Fruit fly (Drosophila melanogaster) Kc167 (cell line): Measurements from ENCODE around the gene FIG4.

ENCODE experiments used
- Myc ChIP-seq: fragments of >200 bp; optimal IDR thresholded peaks from 2 replicates; lab custom pipeline; 2017; ENCODE audit warnings: missing external identifiers
- Sin3A ChIP-seq: fragments of >200 bp; optimal IDR thresholded peaks from 2 replicates; lab custom pipeline; 2018; ENCODE audit warnings: missing external identifiers
- h ChIP-seq: fragments of >200 bp; optimal IDR thresholded peaks from 3 replicates; lab custom pipeline; 2018; ENCODE audit warnings: missing external identifiers
- insv ChIP-seq: fragments of >200 bp; optimal IDR thresholded peaks from 3 replicates; lab custom pipeline; 2018; ENCODE audit warnings: missing external identifiers
- psq ChIP-seq: fragments of >200 bp; optimal IDR thresholded peaks from 2 replicates; lab custom pipeline; 2017; ENCODE audit warnings: missing external identifiers
- ttk ChIP-seq: sonication (Bioruptor generic); optimal IDR thresholded peaks from 2 replicates; lab custom pipeline; 2017; ENCODE audit warnings: missing external identifiers

The FIG4 gene

DNA sequence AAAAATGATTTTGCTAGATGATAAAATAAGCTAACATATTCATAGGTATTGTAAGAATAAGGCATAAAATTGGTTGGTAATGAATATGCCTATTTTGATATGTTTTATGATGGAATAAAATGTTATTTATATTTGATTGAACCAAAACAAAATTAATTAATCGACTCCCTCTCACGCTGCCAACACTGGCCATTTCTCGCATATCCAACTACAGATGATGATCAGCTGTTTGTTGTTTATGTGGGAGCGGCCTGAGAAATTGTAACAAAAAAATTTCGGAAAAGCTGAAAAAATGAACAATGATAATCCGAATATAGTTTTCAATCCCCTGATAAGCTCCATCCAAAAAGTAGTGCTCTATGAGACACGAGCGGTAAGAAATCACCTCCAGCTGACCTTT, at the start of gene FIG4:
TSS of gene FIG4 (plus strand) at position 229 of the 400 bp plus-strand sequence.
- TF ChIP-seq Myc (no peak), psq (lab: Kevin White, UChicago) (no peak), insv (no peak), h (lab: Kevin White, UChicago) (no peak), ttk (lab: Kevin White, UChicago) (no peak), Sin3A (lab: Kevin White, UChicago) (no peak)

DNA sequence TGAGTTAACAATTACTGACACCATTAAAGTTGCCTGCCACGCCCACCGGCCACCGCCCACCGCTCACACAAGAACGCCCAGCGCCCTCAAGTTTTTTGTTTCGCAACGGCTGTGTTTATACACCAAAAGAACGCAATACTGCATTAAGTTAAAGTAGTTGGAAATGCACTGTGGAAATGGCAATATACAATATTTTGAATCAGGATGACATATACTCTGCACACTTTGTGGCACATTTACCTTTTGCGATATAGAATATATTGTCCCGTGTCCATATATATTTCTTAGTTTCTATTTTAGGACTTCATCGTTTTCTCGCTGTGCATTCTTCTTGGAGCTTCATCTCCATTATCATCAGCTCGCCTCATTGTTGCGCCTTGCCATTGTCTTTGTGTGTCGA, 48.9 kb upstream of the FIG4 start:
- TF ChIP-seq insv = no peak
- no peak for TF ChIP-seq Sin3A (lab: Kevin White, UChicago)
- TF ChIP-seq ttk (lab: Kevin White, UChicago) = no peak
- no peak for TF ChIP-seq Myc
- no peak for TF ChIP-seq h (lab: Kevin White, UChicago)
- no peak for TF ChIP-seq psq (lab: Kevin White, UChicago)

DNA sequence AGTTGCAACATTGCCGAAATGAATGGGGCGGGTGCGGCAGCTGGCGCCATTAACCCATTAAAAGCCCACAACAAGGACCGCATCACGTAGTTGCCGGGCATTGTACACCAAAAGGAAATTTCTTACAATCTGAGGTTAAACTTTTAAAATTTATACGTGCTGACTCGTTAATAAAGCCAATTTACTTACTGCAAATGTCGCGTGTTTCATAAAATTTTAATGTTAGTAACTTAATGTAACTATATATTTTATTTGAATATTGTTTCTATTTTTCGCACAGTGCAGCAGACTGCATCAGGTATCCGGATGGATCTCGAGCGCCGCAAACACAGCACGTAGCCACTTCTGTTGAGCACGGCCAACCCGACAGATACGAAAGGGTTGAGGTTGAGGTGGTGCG, 48.1 kb upstream of the FIG4 start:
- TF ChIP-seq Myc (no peak), ttk (lab: Kevin White, UChicago) (no peak), h (lab: Kevin White, UChicago) (no peak), insv (no peak), Sin3A (lab: Kevin White, UChicago) (no peak), psq (lab: Kevin White, UChicago) (no peak)

DNA sequence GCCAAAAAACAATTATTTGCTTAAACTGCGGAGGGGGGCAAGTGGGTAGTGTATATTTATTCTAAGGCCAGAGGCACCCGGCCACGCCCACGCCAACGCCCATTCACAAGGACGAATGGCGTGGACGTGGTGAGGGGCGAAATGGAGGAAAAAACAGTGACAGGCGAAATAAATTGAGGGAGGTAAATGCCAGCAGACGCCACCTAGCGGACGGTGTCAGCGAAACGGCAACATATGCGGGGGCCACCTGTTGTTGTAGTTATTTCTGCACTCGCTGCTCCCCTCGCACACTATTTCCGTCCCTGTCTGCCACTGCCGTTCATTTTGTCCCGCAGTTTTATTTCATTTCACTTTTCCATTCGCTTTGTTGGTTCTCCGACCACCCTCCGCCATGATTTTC, 47.0 kb upstream of the FIG4 start:
- TF ChIP-seq Sin3A (lab: Kevin White, UChicago) (no peak), Myc (no peak), insv (no peak), ttk (lab: Kevin White, UChicago) (no peak), psq (lab: Kevin White, UChicago) (no peak), h (lab: Kevin White, UChicago) (no peak)

DNA sequence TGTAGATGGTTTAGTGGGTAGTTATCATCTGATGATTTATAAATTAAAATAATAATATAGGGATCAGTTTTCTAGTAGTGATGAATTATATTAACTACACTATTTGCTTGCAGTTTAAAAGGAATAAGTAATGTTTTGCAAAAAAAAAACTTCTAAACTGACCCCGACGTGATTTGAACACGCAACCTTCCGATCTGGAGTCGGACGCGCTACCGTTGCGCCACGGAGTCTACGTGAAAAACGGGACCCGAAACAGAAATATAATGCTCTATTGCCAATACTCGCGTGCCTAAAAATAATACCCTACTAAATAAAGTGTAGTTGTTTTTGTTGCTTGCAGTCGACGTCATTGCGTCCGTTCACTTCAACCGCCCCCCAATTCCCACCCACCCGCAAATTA, 46.2 kb upstream of the FIG4 start:
- TF ChIP-seq ttk (lab: Kevin White, UChicago) = no peak
- no peak for TF ChIP-seq Myc
- TF ChIP-seq insv = no peak
- no peak for TF ChIP-seq Sin3A (lab: Kevin White, UChicago)
- TF ChIP-seq h (lab: Kevin White, UChicago) = no peak
- TF ChIP-seq psq (lab: Kevin White, UChicago) = no peak

DNA sequence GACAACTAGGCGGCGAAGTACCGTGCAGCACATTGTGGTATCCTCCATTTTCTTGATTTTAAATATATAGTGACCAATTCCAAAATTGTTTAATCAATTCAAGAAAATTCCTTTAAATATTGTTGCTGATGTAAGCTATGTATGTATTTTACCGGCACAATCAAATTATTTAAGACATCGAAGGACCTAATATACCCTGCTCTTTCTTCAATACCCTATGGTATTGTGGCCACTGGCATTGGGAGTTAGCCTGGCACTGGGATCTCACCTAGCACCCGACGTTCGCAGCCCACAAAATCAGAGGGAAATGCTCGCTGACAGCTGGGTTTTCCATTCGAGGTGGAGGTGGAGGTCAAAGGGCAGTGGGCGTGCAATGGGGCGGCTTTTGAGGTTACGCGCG, 42.8 kb upstream of the FIG4 start:
- no peak for TF ChIP-seq h (lab: Kevin White, UChicago)
- TF ChIP-seq Sin3A (lab: Kevin White, UChicago) = no peak
- TF ChIP-seq insv = no peak

DNA sequence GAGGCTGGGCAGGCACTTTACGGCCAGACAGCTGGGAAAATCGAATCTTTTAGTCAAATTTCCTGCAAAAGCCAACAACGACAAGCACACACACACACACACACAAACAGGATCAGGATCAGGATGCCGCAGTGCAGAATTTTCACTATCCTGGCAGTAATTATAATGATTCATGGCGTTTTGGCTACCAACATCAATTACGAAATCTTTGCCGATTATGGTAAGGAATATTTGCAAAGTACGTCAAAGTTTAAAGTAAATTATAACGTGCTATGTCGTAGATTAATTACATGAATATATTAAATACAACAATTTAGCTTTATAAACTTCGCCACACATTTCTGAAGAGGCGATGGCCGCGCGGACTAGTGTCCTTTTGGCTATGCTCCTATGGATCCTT, 31.4 kb upstream of the FIG4 start, which contains the start of the genes CG34177 and CG34178:
TSS of gene CG34177 (plus strand) at position 301 of the 400 bp plus-strand sequence.
TSS of gene CG34178 (plus strand) at position 301 of the 400 bp plus-strand sequence.
- TF ChIP-seq Myc (no peak), psq (lab: Kevin White, UChicago) (no peak), h (lab: Kevin White, UChicago) (no peak), Sin3A (lab: Kevin White, UChicago) (no peak)

DNA sequence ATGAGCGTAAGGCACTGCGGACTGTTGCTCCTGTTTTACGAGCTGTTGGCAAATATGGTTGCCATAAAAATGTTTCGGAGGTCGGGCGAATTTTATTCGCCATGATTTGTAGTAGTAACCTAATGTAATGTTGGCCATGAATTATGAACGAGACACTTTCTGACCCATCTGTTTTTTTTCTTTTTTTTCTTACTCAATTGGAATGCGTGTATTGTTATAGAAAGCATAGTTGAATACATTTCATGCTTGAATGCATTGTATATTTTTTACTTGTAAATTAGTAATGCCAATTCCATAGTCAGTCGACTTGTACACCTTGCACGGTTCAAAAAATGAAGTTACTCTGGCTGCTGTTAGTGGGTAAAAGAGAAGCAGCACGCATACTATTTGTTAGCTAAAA, 27.5 kb upstream of the FIG4 start, which contains the start of gene CG43056:
TSS of gene CG43056 (plus strand) at position 301 of the 400 bp plus-strand sequence.
- TF ChIP-seq psq (lab: Kevin White, UChicago) (no peak), h (lab: Kevin White, UChicago) (no peak), insv (no peak), ttk (lab: Kevin White, UChicago) (no peak), Myc (no peak), Sin3A (lab: Kevin White, UChicago) (no peak)

DNA sequence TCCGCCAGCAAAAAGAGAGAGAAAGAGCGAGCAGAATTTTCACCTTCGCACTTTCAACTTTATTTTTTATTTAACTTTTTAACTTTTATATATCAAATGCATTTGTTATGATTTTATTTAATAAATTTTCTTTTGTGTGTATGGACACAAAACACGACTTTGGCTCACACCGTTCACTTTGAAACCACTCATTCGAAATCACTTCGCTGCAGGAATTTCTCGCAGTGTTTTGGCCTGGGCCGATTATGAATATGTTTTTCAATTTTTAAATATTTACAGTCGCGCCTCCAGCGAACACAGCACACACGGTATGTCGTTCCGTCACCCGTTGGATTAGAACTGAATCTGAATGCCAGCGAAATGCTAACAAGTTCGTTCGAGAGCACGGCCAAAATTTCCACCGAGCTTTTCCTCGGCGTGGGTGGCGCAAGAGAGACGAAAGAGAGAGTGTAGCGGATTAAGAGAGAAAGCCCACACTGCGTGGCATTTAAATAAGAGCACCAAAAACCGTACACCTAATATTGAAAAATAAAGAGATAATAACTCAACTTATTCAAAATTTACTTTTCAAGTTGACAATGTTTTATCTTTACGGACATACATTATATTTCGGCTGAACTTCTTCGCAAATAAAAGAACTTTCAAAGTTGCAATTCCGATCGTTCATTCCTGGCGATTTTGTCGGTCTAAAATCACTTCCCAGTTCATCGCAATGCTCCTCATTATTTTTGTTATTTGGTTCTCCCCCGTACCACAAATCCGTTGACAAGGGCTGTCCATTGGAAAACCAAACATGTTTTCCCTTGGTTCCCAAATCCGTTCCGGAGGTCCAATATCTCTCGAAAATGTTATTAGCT, 23.9 kb upstream of the FIG4 start, which contains the start of gene CG15431:
TSS of gene CG15431 (minus strand) at position 402 of the 857 bp plus-strand sequence.
- TF ChIP-seq insv = no peak
- no peak for TF ChIP-seq Myc
- no peak for TF ChIP-seq Sin3A (lab: Kevin White, UChicago)
- TF ChIP-seq ttk (lab: Kevin White, UChicago) = no peak
- TF ChIP-seq psq (lab: Kevin White, UChicago) = no peak
- TF ChIP-seq h (lab: Kevin White, UChicago) = no peak

DNA sequence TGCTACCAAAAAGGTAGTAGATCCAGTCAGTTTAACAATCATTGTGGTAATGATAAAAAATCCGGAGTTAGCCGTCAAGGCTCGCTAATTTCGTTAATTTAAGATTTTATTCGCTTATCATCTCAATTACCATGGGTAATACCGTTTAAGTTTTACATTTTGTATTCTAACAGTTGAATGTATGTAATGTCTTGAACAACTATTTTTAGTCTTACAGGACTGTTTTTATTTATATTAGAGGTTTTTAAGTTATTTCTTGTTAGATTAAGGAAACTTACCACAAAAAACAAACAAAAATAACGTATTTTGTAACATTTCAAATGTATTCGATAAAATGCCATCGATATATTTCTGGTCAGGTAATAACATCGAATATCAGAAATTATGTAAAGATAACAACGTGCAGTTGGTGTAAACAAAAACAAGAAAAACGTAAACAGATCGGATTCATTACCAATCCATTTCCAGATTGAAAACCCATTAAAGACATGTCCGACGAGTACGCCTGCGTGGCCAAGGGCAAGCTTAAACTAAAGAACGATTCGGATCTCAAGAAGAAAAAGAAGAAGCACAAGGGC, 22.9 kb upstream of the FIG4 start, which contains the start of the genes Sfp24F and CG15432:
TSS of gene Sfp24F (minus strand) at position 51 of the 578 bp plus-strand sequence.
TSS of gene CG15432 (plus strand) at position 311 of the 578 bp plus-strand sequence.
- TF ChIP-seq insv = no peak
- TF ChIP-seq ttk (lab: Kevin White, UChicago) = no peak
- TF ChIP-seq Sin3A (lab: Kevin White, UChicago) = no peak
- no peak for TF ChIP-seq Myc
- TF ChIP-seq psq (lab: Kevin White, UChicago) = no peak
- no peak for TF ChIP-seq h (lab: Kevin White, UChicago)

DNA sequence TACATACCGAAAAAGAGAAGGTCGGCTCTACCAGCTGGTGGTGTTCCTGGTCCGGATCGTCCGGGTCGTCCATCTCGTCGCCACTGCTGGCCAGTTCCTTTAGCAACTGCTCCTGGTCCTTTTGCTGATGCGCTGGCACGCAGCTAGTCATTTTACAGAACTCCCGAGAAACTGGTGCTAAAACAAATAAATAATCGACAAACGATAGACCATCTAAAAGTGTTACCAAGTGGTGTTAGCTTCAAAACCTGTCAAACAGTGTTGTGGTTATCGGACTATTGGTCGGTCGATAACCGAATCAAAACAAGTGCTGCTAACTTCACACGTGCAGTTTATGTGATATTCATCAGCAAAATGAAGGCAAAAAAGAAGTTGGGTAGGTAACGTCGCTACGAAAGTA, 20.5 kb upstream of the FIG4 start, which contains the start of the genes morgue and Elp3:
TSS of gene morgue (minus strand) at position 224 of the 400 bp plus-strand sequence.
TSS of gene Elp3 (plus strand) at position 276 of the 400 bp plus-strand sequence.
- TF ChIP-seq psq (lab: Kevin White, UChicago) = no peak
- TF ChIP-seq ttk (lab: Kevin White, UChicago) = no peak
- TF ChIP-seq Sin3A (lab: Kevin White, UChicago) = no peak
- no peak for TF ChIP-seq Myc
- no peak for TF ChIP-seq h (lab: Kevin White, UChicago)
- TF ChIP-seq insv = no peak

DNA sequence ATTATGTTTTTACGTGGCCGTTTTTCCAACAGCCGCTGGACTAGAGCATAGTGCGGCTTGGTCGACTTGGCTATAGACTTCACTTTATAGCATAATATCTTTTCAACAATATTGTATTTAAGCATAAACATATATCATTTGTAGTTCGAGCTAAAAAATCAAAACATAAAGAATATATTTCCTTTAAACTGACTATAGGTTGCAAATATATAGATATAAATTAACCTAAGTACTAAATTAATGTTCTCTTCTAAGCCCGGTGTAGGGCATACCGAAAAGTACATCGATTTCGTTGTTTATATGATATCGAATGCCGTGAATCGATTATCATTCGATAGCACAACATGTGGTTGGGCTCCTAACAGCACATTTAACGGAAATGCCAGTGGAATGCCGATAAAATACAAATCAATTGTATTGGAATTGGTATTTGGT, 16.4 kb upstream of the FIG4 start, which contains the start of gene MFS18:
TSS of gene MFS18 (minus strand) at position 54 of the 435 bp plus-strand sequence.
- TF ChIP-seq psq (lab: Kevin White, UChicago) = peak; percentile 40
- TF ChIP-seq ttk (lab: Kevin White, UChicago) = no peak
